Worm (Caenorhabditis elegans): ENCODE results near the gene dnj-16.

Gene dnj-16

DNA sequence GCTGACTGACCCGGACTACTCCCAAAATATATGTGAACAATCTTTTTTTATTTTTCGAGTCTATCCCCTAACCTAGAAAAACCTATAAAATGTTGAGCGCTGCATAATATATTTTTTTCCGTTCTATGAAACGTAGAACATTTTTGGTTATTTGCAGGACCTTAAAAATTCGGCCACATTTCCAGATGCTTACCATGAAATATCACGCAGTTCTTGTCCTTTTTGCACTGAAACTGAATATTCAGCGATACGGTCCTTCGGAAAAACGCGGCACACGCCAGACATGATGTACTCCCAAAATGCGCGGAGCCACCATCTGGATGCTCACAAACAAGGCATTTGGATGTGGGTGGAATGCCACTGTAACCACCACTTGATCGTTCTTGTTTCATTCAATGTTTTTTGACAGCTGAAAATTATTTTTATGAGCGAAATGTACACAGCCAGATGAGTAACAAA lies 41.9 kb downstream of the dnj-16 start, which contains the start of gene nhr-20:
Gene nhr-20, minus strand, starts transcription at position 409 of the 459 bp plus-strand sequence.
- no peak for TF ChIP-seq dpl-1 (GFP tag; optimal IDR thresholded peaks at IDR 0.05)

- TF ChIP-seq nfyb-1 (GFP tag; IDR thresholded peaks at IDR 0.05) (0 out of 2 replicates have a peak, but pooled peaks have one; percentile 39), zfh-2 (GFP tag; conservative IDR thresholded peaks at IDR 0.05) (no peak)
Measured at ce11 chrIII:4234642-4235295, 43.8 kb downstream of the dnj-16 start.

DNA sequence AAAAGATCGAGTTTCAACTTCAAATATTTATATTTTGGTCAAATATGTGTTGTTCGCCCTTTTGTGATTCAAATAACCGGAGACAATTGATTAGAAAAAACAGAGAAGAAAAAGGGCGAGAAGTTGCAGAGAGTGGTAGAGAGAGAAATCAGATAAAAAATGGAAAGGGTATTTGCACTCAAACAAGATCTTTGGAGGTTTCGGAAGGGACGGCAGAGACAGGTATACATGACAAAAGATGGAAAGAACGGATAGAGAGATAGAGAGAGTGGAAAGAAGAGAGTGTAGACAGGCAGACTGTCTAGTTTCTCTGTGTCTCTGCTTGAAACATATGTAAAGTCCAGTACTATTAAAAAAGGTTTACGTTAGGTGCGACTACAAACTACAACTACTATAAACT lies 45.2 kb downstream of the dnj-16 start:
- peak; percentile 25; the same call in 1 of the 2 replicates for TF ChIP-seq hmg-1.2 (GFP tag; IDR thresholded peaks at IDR 0.05)
- TF ChIP-seq lin-40 (tag; optimal IDR thresholded peaks at IDR 0.05): peak; percentile 25
- no peak for TF ChIP-seq nhr-179 (tag; optimal IDR thresholded peaks at IDR 0.05)

DNA sequence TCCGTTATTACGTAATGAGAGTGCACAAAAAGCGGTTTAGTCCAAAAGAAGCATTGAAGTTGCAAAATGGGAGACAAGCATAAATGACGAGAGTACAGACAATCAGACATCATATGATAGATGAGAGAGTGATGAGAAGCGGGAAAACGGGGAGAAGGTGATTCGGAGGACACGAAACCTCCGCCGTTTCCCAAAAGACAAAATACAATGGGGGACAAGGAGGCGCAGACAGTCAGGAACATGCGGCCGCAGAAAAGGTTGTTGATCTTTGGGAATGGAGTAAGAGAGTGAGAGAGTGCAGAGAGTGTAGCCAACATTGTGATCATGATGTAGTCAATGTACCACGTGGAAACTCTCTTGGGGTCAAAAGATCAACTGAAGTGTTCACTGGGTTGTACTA lies 46.7 kb downstream of the dnj-16 start:
- no peak for TF ChIP-seq F33H1.4 (GFP tag; IDR thresholded peaks at IDR 0.05)
- peak; percentile 56 for TF ChIP-seq tlf-1 (GFP tag; optimal IDR thresholded peaks at IDR 0.05)
- TF ChIP-seq nhr-27 (tag; optimal IDR thresholded peaks at IDR 0.05): no peak
- TF ChIP-seq madf-8 (GFP tag; conservative IDR thresholded peaks at IDR 0.05): no peak
- TF ChIP-seq aptf-2 (GFP tag; conservative IDR thresholded peaks at IDR 0.05): peak; percentile 93
- TF ChIP-seq K12H6.12 (tag; optimal IDR thresholded peaks at IDR 0.05): peak; percentile 88
- peak; percentile 93 for TF ChIP-seq nhr-80 (tag; optimal IDR thresholded peaks at IDR 0.05)
- TF ChIP-seq repo-1 (tag; optimal IDR thresholded peaks at IDR 0.05): no peak
- TF ChIP-seq madf-10 (tag; optimal IDR thresholded peaks at IDR 0.05): peak; percentile 79
- no peak for TF ChIP-seq F57A8.1 (GFP tag; optimal IDR thresholded peaks at IDR 0.05)
- no peak for TF ChIP-seq snpc-1.1 (tag; optimal IDR thresholded peaks at IDR 0.05; ENCODE audit: insufficient read depth)
- TF ChIP-seq sdz-38 (tag; optimal IDR thresholded peaks at IDR 0.05): no peak
- no peak for TF ChIP-seq efl-1 (GFP tag; optimal IDR thresholded peaks at IDR 0.05)
- no peak for TF ChIP-seq B0019.2 (GFP tag; conservative IDR thresholded peaks at IDR 0.05)
- peak; percentile 72 for TF ChIP-seq let-607 (tag; optimal IDR thresholded peaks at IDR 0.05)
- no peak for TF ChIP-seq hlh-12 (tag; optimal IDR thresholded peaks at IDR 0.05)
- no peak for TF ChIP-seq snpc-4 (GFP tag; optimal IDR thresholded peaks at IDR 0.05)
- peak; percentile 28 to 66 (median 50) for TF ChIP-seq snpc-4 (tag; optimal IDR thresholded peaks at IDR 0.05)
- TF ChIP-seq ekl-4 (GFP tag; IDR thresholded peaks at IDR 0.05): no peak; the same call in 1 of the 2 replicates
- TF ChIP-seq gei-17 (GFP tag; optimal IDR thresholded peaks at IDR 0.05): peak; percentile 38
- TF ChIP-seq F23B12.7 (tag; optimal IDR thresholded peaks at IDR 0.05; ENCODE audit: insufficient read depth): peak; percentile 33
- TF ChIP-seq egl-18 (GFP tag; IDR thresholded peaks at IDR 0.05): no peak
- TF ChIP-seq snpc-3.4 (tag; optimal IDR thresholded peaks at IDR 0.05): no peak
- no peak for TF ChIP-seq ets-4 (GFP tag; optimal IDR thresholded peaks at IDR 0.05)
- no peak for TF ChIP-seq sea-2 (GFP tag; IDR thresholded peaks at IDR 0.05)
- TF ChIP-seq pbrm-1 (GFP tag; IDR thresholded peaks at IDR 0.05): peak; percentile 71; the same call in 1 of the 2 replicates
- no peak for TF ChIP-seq F10E7.11 (tag; optimal IDR thresholded peaks at IDR 0.05)
- TF ChIP-seq pha-4 (tag; optimal IDR thresholded peaks at IDR 0.05): peak; percentile 72
- peak; percentile 71 for TF ChIP-seq die-1 (tag; optimal IDR thresholded peaks at IDR 0.05)
- no peak for TF ChIP-seq cebp-2 (GFP tag; IDR thresholded peaks at IDR 0.05)
- peak; percentile 86 for TF ChIP-seq C06A6.2 (GFP tag; conservative IDR thresholded peaks at IDR 0.05)
- TF ChIP-seq mel-28 (tag; optimal IDR thresholded peaks at IDR 0.05; ENCODE audit: borderline replicate concordance): no peak
- TF ChIP-seq Y53F4B.3 (GFP tag; IDR thresholded peaks at IDR 0.05): no peak
- no peak for TF ChIP-seq F37B4.10 (GFP tag; IDR thresholded peaks at IDR 0.05)
- no peak for TF ChIP-seq nfya-2 (GFP tag; IDR thresholded peaks at IDR 0.05)
